Worm (Caenorhabditis elegans) whole organism, L4 larva: ENCODE data around the gene F02D10.6.

Experiments
- daf-12 ChIP-seq: fragments of 150-350 bp; optimal IDR thresholded peaks from 2 replicates; lab custom pipeline; 2014; ENCODE audit warnings: missing biosample characterization, missing genetic modification reagents, missing genetic modification characterization
- lin-39 ChIP-seq: fragments of 150-350 bp; optimal IDR thresholded peaks from 2 replicates; lab custom pipeline; 2014; ENCODE audit warnings: missing biosample characterization, missing genetic modification reagents, missing genetic modification characterization

ce11 chrX:13500568-13500967 lies 49.1 kb upstream of the F02D10.6 start, which contains the start of gene sad-1:
- TF ChIP-seq daf-12 (no peak), lin-39 (tag; lab: Kevin White, UChicago) (no peak)
